Fruit fly (Drosophila melanogaster) S2 (cell line): ENCODE results near the gene Ktl.

Experiments
- CG8478 ChIP-seq: fragments of >200 bp; optimal IDR thresholded peaks from 2 replicates; lab custom pipeline; 2018
- CTCF ChIP-seq, 2 experiments: fragments of >200 bp; optimal IDR thresholded peaks; 2 replicates each; lab custom pipeline; 2018

dm6 chr3R:20846316-20846715, 50.8 kb downstream of the Ktl start:
- TF ChIP-seq CG8478 = no peak
- TF ChIP-seq CTCF (optimal IDR thresholded peaks at IDR 0.05; lab: Kevin White, UChicago) = no peak
